Worm (Caenorhabditis elegans) whole organism, young adult: Measurements from ENCODE around the gene F48G7.13.

Experiments
- B0019.2 ChIP-seq: fragments of 200-800 bp; sonication (Bioruptor generic); conservative IDR thresholded peaks from 2 replicates; pipeline ENCODE4 v1.3.6; 2022; ENCODE audit warnings: missing genetic modification reagents, missing genetic modification characterization, missing compliant biosample characterization
- B0261.1 ChIP-seq: sonication (generic microtip); optimal IDR thresholded peaks from 2 replicates; lab custom pipeline; 2016; ENCODE audit warnings: mild to moderate bottlenecking, missing genetic modification characterization, moderate library complexity, missing compliant biosample characterization
- F37B4.10 ChIP-seq: fragments of 200-800 bp; sonication (Bioruptor generic); IDR thresholded peaks from 2 replicates; pipeline ENCODE4 v1.3.6; 2022; ENCODE audit warnings: missing genetic modification characterization, missing compliant biosample characterization
- F39B2.1 ChIP-seq: fragments of 200-800 bp; sonication (Bioruptor generic); IDR thresholded peaks from 2 replicates; pipeline ENCODE4 v1.3.6; 2022; ENCODE audit warnings: missing genetic modification reagents, missing genetic modification characterization, missing compliant biosample characterization
- F55B11.4 ChIP-seq: sonication (generic microtip); optimal IDR thresholded peaks from 2 replicates; lab custom pipeline; 2016; ENCODE audit warnings: missing compliant biosample characterization, missing genetic modification characterization, borderline replicate concordance; ENCODE audit not compliant: insufficient read depth
- T07F8.4 ChIP-seq: sonication (generic microtip); optimal IDR thresholded peaks from 2 replicates; lab custom pipeline; 2016; ENCODE audit warnings: mild to moderate bottlenecking, missing genetic modification characterization, moderate library complexity, missing compliant biosample characterization
- T26A5.8 ChIP-seq: sonication (generic microtip); optimal IDR thresholded peaks from 2 replicates; lab custom pipeline; 2016; ENCODE audit warnings: missing genetic modification characterization, missing compliant biosample characterization
- akir-1 ChIP-seq: fragments of 200-800 bp; sonication (Bioruptor generic); optimal IDR thresholded peaks from 2 replicates; lab custom pipeline; 2018; ENCODE audit warnings: mild to moderate bottlenecking, missing genetic modification characterization, moderate library complexity, missing compliant biosample characterization
- ama-1 ChIP-seq, 3 experiments: fragments of 150-350 bp in 1 of 3; sonication (generic microtip) in 2 of 3; optimal IDR thresholded peaks; 2 replicates each; lab custom pipeline; 2014 to 2018; ENCODE audit warnings: missing biosample characterization in 2 of 3, missing genetic modification characterization in 2 of 3, missing genetic modification reagents in 2 of 3
- atf-7 ChIP-seq: sonication (generic microtip); optimal IDR thresholded peaks from 2 replicates; lab custom pipeline; 2017; ENCODE audit warnings: mild to moderate bottlenecking, missing genetic modification characterization, missing compliant biosample characterization
- attf-5 ChIP-seq: fragments of 200-800 bp; sonication (Bioruptor generic); optimal IDR thresholded peaks from 2 replicates; lab custom pipeline; 2018; ENCODE audit warnings: mild to moderate bottlenecking, missing genetic modification characterization, missing compliant biosample characterization
- ccch-3 ChIP-seq: fragments of 200-800 bp; sonication (Bioruptor generic); optimal IDR thresholded peaks from 2 replicates; lab custom pipeline; 2018; ENCODE audit warnings: mild to moderate bottlenecking, missing genetic modification characterization, missing compliant biosample characterization
- cebp-1 ChIP-seq, 2 experiments: fragments of 200-800 bp in 1 of 2; sonication (Bioruptor generic) in 1 of 2; sonication (generic microtip) in 1 of 2; IDR thresholded peaks in 1 of 2; optimal IDR thresholded peaks in 1 of 2; 2 replicates each; pipeline versions ENCODE4 v1.3.6 to Lab custom; 2017 to 2022; ENCODE audit warnings: missing compliant biosample characterization in 2 of 2, missing genetic modification characterization in 2 of 2, mild to moderate bottlenecking in 1 of 2, missing genetic modification reagents in 1 of 2, moderate library complexity in 1 of 2
- ceh-40 ChIP-seq: fragments of 200-800 bp; sonication (Bioruptor generic); IDR thresholded peaks from 2 replicates; pipeline ENCODE4 v1.3.6; 2022; ENCODE audit warnings: missing genetic modification characterization, missing compliant biosample characterization
- ceh-91 ChIP-seq: fragments of 200-800 bp; sonication (Bioruptor generic); IDR thresholded peaks from 2 replicates; pipeline ENCODE4 v1.3.6; 2022; ENCODE audit warnings: missing genetic modification reagents, missing genetic modification characterization, missing compliant biosample characterization
- dpff-1 ChIP-seq: sonication (generic microtip); optimal IDR thresholded peaks from 2 replicates; lab custom pipeline; 2017; ENCODE audit warnings: mild to moderate bottlenecking, missing genetic modification characterization, missing compliant biosample characterization
- efl-1 ChIP-seq: fragments of 150-350 bp; optimal IDR thresholded peaks from 2 replicates; lab custom pipeline; 2014; ENCODE audit warnings: missing biosample characterization, missing genetic modification reagents, missing genetic modification characterization
- egl-18 ChIP-seq: fragments of 200-800 bp; sonication (Bioruptor generic); IDR thresholded peaks from 2 replicates; pipeline ENCODE4 v1.3.6; 2022; ENCODE audit warnings: missing genetic modification reagents, missing genetic modification characterization, missing compliant biosample characterization
- ets-4 ChIP-seq: fragments of 200-800 bp; sonication (Bioruptor generic); optimal IDR thresholded peaks from 2 replicates; lab custom pipeline; 2018; ENCODE audit warnings: mild to moderate bottlenecking, missing genetic modification characterization, missing compliant biosample characterization
- hlh-26 ChIP-seq: fragments of 200-800 bp; sonication (Bioruptor generic); conservative IDR thresholded peaks from 2 replicates; pipeline ENCODE4 v1.3.6; 2022; ENCODE audit warnings: missing genetic modification reagents, missing genetic modification characterization, missing compliant biosample characterization
- hmg-1.2 ChIP-seq: fragments of 200-800 bp; sonication (Bioruptor generic); IDR thresholded peaks from 2 replicates; pipeline ENCODE4 v1.3.6; 2022; ENCODE audit warnings: missing genetic modification reagents, missing genetic modification characterization, missing compliant biosample characterization
- hmg-20 ChIP-seq: fragments of 200-800 bp; sonication (Bioruptor generic); IDR thresholded peaks from 2 replicates; pipeline ENCODE4 v1.3.6; 2022; ENCODE audit warnings: missing genetic modification reagents, missing genetic modification characterization, missing compliant biosample characterization
- lin-40 ChIP-seq: sonication (generic microtip); optimal IDR thresholded peaks from 2 replicates; lab custom pipeline; 2016; ENCODE audit warnings: missing genetic modification characterization, mild to moderate bottlenecking, missing compliant biosample characterization, missing genotype, missing genetic modification reagents
- lsy-27 ChIP-seq: sonication (generic microtip); optimal IDR thresholded peaks from 2 replicates; lab custom pipeline; 2017; ENCODE audit warnings: missing genetic modification characterization, mild to moderate bottlenecking, missing compliant biosample characterization, antibody characterized with exemption, missing genotype, borderline replicate concordance; ENCODE audit not compliant: insufficient read depth
- madf-10 ChIP-seq: sonication (generic microtip); optimal IDR thresholded peaks from 2 replicates; lab custom pipeline; 2016; ENCODE audit warnings: mild to moderate bottlenecking, missing genetic modification characterization, missing compliant biosample characterization
- madf-6 ChIP-seq: fragments of 200-800 bp; sonication (Bioruptor generic); IDR thresholded peaks from 2 replicates; pipeline ENCODE4 v1.3.6; 2022; ENCODE audit warnings: missing genetic modification reagents, missing genetic modification characterization, missing compliant biosample characterization
- mcd-1 ChIP-seq: fragments of 200-800 bp; sonication (Bioruptor generic); IDR thresholded peaks from 2 replicates; pipeline ENCODE4 v1.3.6; 2022; ENCODE audit warnings: missing genetic modification reagents, missing genetic modification characterization, missing compliant biosample characterization
- nfyb-1 ChIP-seq: fragments of 200-800 bp; sonication (Bioruptor generic); IDR thresholded peaks from 2 replicates; pipeline ENCODE4 v1.3.6; 2022; ENCODE audit warnings: missing genetic modification reagents, missing genetic modification characterization, missing compliant biosample characterization
- rcor-1 ChIP-seq: fragments of 200-800 bp; sonication (Bioruptor generic); IDR thresholded peaks from 2 replicates; pipeline ENCODE4 v1.3.6; 2022; ENCODE audit warnings: missing genetic modification reagents, missing genetic modification characterization, missing compliant biosample characterization
- snpc-1.1 ChIP-seq: sonication (generic microtip); optimal IDR thresholded peaks from 2 replicates; lab custom pipeline; 2017; ENCODE audit warnings: missing genetic modification characterization, mild to moderate bottlenecking, missing compliant biosample characterization, antibody characterized with exemption, moderate library complexity, missing genotype, missing genetic modification reagents; ENCODE audit not compliant: insufficient read depth
- snpc-1.3 ChIP-seq: sonication (generic microtip); optimal IDR thresholded peaks from 2 replicates; lab custom pipeline; 2017; ENCODE audit warnings: missing genetic modification characterization, mild to moderate bottlenecking, missing compliant biosample characterization, antibody characterized with exemption, moderate library complexity, missing genotype, missing genetic modification reagents; ENCODE audit not compliant: insufficient read depth
- sptf-2 ChIP-seq: fragments of 200-800 bp; sonication (Bioruptor generic); optimal IDR thresholded peaks from 2 replicates; lab custom pipeline; 2018; ENCODE audit warnings: mild to moderate bottlenecking, missing genetic modification characterization, missing compliant biosample characterization
- tlf-1 ChIP-seq: fragments of 200-800 bp; sonication (Bioruptor generic); optimal IDR thresholded peaks from 2 replicates; lab custom pipeline; 2018; ENCODE audit warnings: mild to moderate bottlenecking, missing genetic modification characterization, missing compliant biosample characterization
- zfh-2 ChIP-seq: fragments of 200-800 bp; sonication (Bioruptor generic); conservative IDR thresholded peaks from 2 replicates; pipeline ENCODE4 v1.3.6; 2022; ENCODE audit warnings: missing genetic modification reagents, missing genetic modification characterization, missing compliant biosample characterization
- ztf-18 ChIP-seq: sonication (generic microtip); optimal IDR thresholded peaks from 2 replicates; lab custom pipeline; 2016; ENCODE audit warnings: missing genotype, mild to moderate bottlenecking, missing genetic modification characterization, missing compliant biosample characterization
- ztf-22 ChIP-seq: fragments of 200-800 bp; sonication (Bioruptor generic); optimal IDR thresholded peaks from 2 replicates; lab custom pipeline; 2018; ENCODE audit warnings: mild to moderate bottlenecking, missing genetic modification characterization, moderate library complexity, missing compliant biosample characterization
- ztf-6 ChIP-seq: fragments of 200-800 bp; sonication (Bioruptor generic); IDR thresholded peaks from 2 replicates; pipeline ENCODE4 v1.3.6; 2022; ENCODE audit warnings: missing genetic modification reagents, missing genetic modification characterization, missing compliant biosample characterization

The F48G7.13 gene

DNA sequence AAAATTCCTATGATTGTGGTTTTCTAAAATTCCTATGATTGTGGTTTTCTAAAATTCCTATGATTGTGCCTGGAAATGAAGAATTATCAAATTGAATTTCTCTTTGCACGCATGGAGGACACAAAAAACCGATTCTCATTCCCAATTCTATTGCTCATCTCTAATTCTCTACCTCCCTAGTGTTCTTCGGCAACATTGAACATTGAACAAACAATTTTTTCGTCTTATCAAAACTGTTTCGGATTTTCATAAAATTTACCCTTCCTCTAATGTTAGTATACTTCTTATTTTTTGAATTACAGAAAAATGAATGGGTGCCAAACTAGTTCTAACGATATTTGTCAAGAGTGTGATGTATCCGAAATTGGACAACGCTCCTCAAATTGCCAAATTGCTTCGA is 20.9 kb downstream of the F48G7.13 start, which contains the start of gene pals-31:
Gene pals-31, plus strand, starts transcription at position 301 of the 400 bp plus-strand sequence.
- TF ChIP-seq ceh-91 (GFP tag; lab: Robert Waterston, UW) (no peak), ztf-22 (GFP tag; lab: Kevin White, UChicago) (no peak), lin-40 (tag; lab: Kevin White, UChicago) (no peak), ztf-18 (tag; lab: Kevin White, UChicago) (no peak), zfh-2 (GFP tag; lab: Robert Waterston, UW) (no peak), cebp-1 (GFP tag; IDR thresholded peaks at IDR 0.05; lab: Robert Waterston, UW) (no peak), cebp-1 (tag; optimal IDR thresholded peaks at IDR 0.05; lab: Kevin White, UChicago) (no peak), hmg-20 (GFP tag; lab: Robert Waterston, UW) (no peak), rcor-1 (no peak), akir-1 (GFP tag; lab: Kevin White, UChicago) (no peak), hlh-26 (GFP tag; lab: Robert Waterston, UW) (no peak), lsy-27 (tag; lab: Kevin White, UChicago) (no peak), madf-6 (GFP tag; lab: Robert Waterston, UW) (no peak), F55B11.4 (tag; lab: Kevin White, UChicago) (no peak)

DNA sequence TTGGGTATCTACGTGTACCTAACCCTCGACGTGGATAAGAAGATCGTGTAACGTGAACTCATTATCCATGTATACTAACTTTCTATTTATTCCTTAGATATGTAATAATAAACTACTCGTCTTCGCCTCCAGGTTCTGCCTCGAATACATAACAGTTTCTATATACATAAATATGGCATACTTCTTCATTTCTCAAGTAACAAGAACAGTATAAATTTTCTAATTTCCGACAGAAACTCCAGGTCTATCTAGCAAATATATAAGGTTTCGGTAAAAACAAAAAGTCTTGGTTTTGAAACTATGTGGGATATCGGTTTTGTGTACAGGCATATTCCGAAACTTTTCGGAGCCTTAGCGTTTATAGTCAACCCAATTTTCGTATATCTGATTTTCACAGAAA is 23.0 kb downstream of the F48G7.13 start, which contains the start of gene srj-37:
Gene srj-37, plus strand, starts transcription at position 301 of the 400 bp plus-strand sequence.
- TF ChIP-seq ets-4 (GFP tag; lab: Kevin White, UChicago) (no peak), B0261.1 (tag; lab: Kevin White, UChicago) (no peak), zfh-2 (GFP tag; lab: Robert Waterston, UW) (no peak), sptf-2 (no peak), T07F8.4 (tag; lab: Kevin White, UChicago) (no peak), rcor-1 (no peak), dpff-1 (tag; lab: Kevin White, UChicago) (no peak), atf-7 (tag; lab: Kevin White, UChicago) (no peak), B0019.2 (GFP tag; lab: Robert Waterston, UW) (no peak), madf-10 (no peak), ztf-6 (GFP tag; lab: Robert Waterston, UW) (no peak), nfyb-1 (GFP tag; lab: Robert Waterston, UW) (no peak), F37B4.10 (GFP tag; lab: Robert Waterston, UW) (no peak), tlf-1 (GFP tag; lab: Kevin White, UChicago) (no peak), egl-18 (no peak)
- TF ChIP-seq, all 124 proteins: peak for 0

DNA sequence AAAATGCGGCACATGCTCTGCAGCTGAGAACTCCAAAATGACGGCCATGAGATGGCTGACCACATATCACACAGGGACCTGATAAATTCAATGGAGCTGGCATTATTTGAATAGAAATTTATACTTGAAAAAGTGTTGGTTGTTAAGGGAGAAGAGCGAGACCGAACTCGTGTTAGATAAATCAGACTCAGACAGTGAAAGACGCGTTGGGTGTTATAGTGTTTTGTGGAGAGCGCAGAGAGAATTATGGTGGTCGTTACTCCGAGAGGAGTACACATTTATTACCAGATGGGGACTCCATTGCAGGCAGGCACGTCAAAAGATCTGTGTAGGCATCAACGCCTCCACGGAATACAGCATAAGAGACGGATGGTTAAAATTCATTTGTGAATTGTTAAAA is 27.4 kb downstream of the F48G7.13 start, which contains the start of gene nhr-190:
Gene nhr-190, minus strand, starts transcription at position 175 of the 400 bp plus-strand sequence.
- no peak for TF ChIP-seq T26A5.8 (tag; lab: Kevin White, UChicago)
- TF ChIP-seq ama-1 (optimal IDR thresholded peaks at IDR 0.05; lab: Kevin White, UChicago): no peak
- no peak for TF ChIP-seq ama-1 (GFP tag; optimal IDR thresholded peaks at IDR 0.05; lab: Kevin White, UChicago)
- peak; percentile 16 for TF ChIP-seq attf-5 (GFP tag; lab: Kevin White, UChicago)
- no peak for TF ChIP-seq F39B2.1
- TF ChIP-seq B0019.2 (GFP tag; lab: Robert Waterston, UW): no peak
- TF ChIP-seq snpc-1.1: no peak
- peak; percentile 66; the same call in 1 of the 2 replicates for TF ChIP-seq hmg-1.2 (GFP tag; lab: Robert Waterston, UW)
- TF ChIP-seq ceh-40 (GFP tag; lab: Robert Waterston, UW): no peak
- no peak for TF ChIP-seq snpc-1.3
- TF ChIP-seq mcd-1 (GFP tag; lab: Robert Waterston, UW): no peak
- no peak for TF ChIP-seq ccch-3 (GFP tag; lab: Kevin White, UChicago)
- TF ChIP-seq efl-1 (GFP tag; lab: Kevin White, UChicago): no peak
- TF ChIP-seq, all 124 proteins: peak for 2
